Worm (Caenorhabditis elegans) whole organism, early embryonic: Measurements from ENCODE around the gene C08E3.15.
"Not testable (repeated sequence)": the region's sequence is repeated elsewhere in the genome, so short reads cannot be mapped to it uniquely, and the experiment has no call there.

Source experiments
- B0310.2 ChIP-seq: sonication (generic microtip); optimal IDR thresholded peaks from 2 replicates; lab custom pipeline; 2016; ENCODE audit warnings: mild to moderate bottlenecking, missing genetic modification characterization, missing compliant biosample characterization
- F13C5.2 ChIP-seq: sonication (generic microtip); optimal IDR thresholded peaks from 2 replicates; lab custom pipeline; 2017; ENCODE audit warnings: mild to moderate bottlenecking, missing genetic modification characterization, inconsistent platforms, missing compliant biosample characterization
- aly-1 ChIP-seq: sonication (generic microtip); optimal IDR thresholded peaks from 2 replicates; lab custom pipeline; 2016; ENCODE audit warnings: missing genetic modification characterization, missing compliant biosample characterization
- ama-1 ChIP-seq: fragments of 150-350 bp; optimal IDR thresholded peaks from 2 replicates; lab custom pipeline; 2014
- ceh-13 ChIP-seq: fragments of 200-800 bp; sonication (Bioruptor generic); optimal IDR thresholded peaks from 2 replicates; lab custom pipeline; 2018; ENCODE audit warnings: mild to moderate bottlenecking, missing genetic modification characterization, missing compliant biosample characterization
- ceh-36 ChIP-seq: sonication (generic microtip); optimal IDR thresholded peaks from 2 replicates; lab custom pipeline; 2016; ENCODE audit warnings: missing genetic modification characterization, inconsistent platforms, missing compliant biosample characterization
- ets-7 ChIP-seq: sonication (generic microtip); optimal IDR thresholded peaks from 2 replicates; lab custom pipeline; 2016; ENCODE audit warnings: missing genotype, missing genetic modification characterization, missing compliant biosample characterization
- flt-1 ChIP-seq: fragments of 200-800 bp; sonication (Bioruptor generic); IDR thresholded peaks from 2 replicates; pipeline ENCODE4 v1.3.6; 2022; ENCODE audit warnings: missing genetic modification characterization, missing compliant biosample characterization
- hmbx-1 ChIP-seq: sonication (generic microtip); optimal IDR thresholded peaks from 2 replicates; lab custom pipeline; 2016; ENCODE audit warnings: mild to moderate bottlenecking, missing genetic modification characterization, missing compliant biosample characterization
- hmg-4 ChIP-seq: fragments of 200-800 bp; sonication (Bioruptor generic); optimal IDR thresholded peaks from 2 replicates; lab custom pipeline; 2018; ENCODE audit warnings: mild to moderate bottlenecking, missing genetic modification characterization, missing compliant biosample characterization
- hnd-1 ChIP-seq: sonication (generic microtip); optimal IDR thresholded peaks from 2 replicates; lab custom pipeline; 2016; ENCODE audit warnings: missing genetic modification characterization, missing compliant biosample characterization
- pes-1 ChIP-seq: fragments of 200-800 bp; sonication (Bioruptor generic); IDR thresholded peaks from 2 replicates; pipeline ENCODE4 v1.3.6; 2022; ENCODE audit warnings: missing genetic modification reagents, missing genetic modification characterization, missing compliant biosample characterization
- scrt-1 ChIP-seq: fragments of 200-800 bp; sonication (Bioruptor generic); IDR thresholded peaks from 2 replicates; pipeline ENCODE4 v1.3.6; 2022; ENCODE audit warnings: missing genetic modification characterization, missing compliant biosample characterization
- sea-1 ChIP-seq: fragments of 200-800 bp; sonication (Bioruptor generic); conservative IDR thresholded peaks from 2 replicates; pipeline ENCODE4 v1.3.6; 2022; ENCODE audit warnings: missing genetic modification characterization, missing compliant biosample characterization
- tbx-11 ChIP-seq: fragments of 200-800 bp; sonication (Bioruptor generic); IDR thresholded peaks from 2 replicates; pipeline ENCODE4 v1.3.6; 2022; ENCODE audit warnings: missing genetic modification characterization, missing compliant biosample characterization
- tbx-37 ChIP-seq: fragments of 200-800 bp; sonication (Bioruptor generic); conservative IDR thresholded peaks from 2 replicates; pipeline ENCODE4 v1.3.6; 2022; ENCODE audit warnings: missing genetic modification reagents, missing genetic modification characterization, missing compliant biosample characterization
- tra-4 ChIP-seq: sonication (generic microtip); optimal IDR thresholded peaks from 2 replicates; lab custom pipeline; 2017; ENCODE audit warnings: missing genetic modification characterization, missing compliant biosample characterization

C08E3.15 gene

ce11 chrII:1627783-1628182 lies at the start of gene C08E3.15:
C08E3.15 (minus strand) TSS chrII:1627883.
- TF ChIP-seq F13C5.2; scrt-1 (GFP tag; lab: Robert Waterston, UW); ceh-13: not testable (repeated sequence)

ce11 chrII:1676088-1676487 lies 48.4 kb upstream of the C08E3.15 start, which contains the start of gene fbxb-17:
fbxb-17 (plus strand) TSS chrII:1676388.
- TF ChIP-seq F13C5.2 (no peak), tra-4 (no peak), aly-1 (tag; lab: Kevin White, UChicago) (no peak), ets-7 (tag; lab: Kevin White, UChicago) (no peak), hmg-4 (GFP tag; lab: Kevin White, UChicago) (no peak), tbx-11 (GFP tag; lab: Robert Waterston, UW) (no peak), hnd-1 (no peak), sea-1 (GFP tag; lab: Robert Waterston, UW) (no peak)

ce11 chrII:1672673-1673072 lies 45.0 kb upstream of the C08E3.15 start:
- no peak for TF ChIP-seq hmg-4 (GFP tag; lab: Kevin White, UChicago)
- TF ChIP-seq sea-1 (GFP tag; lab: Robert Waterston, UW): no peak
- no peak for TF ChIP-seq scrt-1 (GFP tag; lab: Robert Waterston, UW)
- TF ChIP-seq B0310.2 (tag; lab: Kevin White, UChicago): no peak
- no peak for TF ChIP-seq F13C5.2
- TF ChIP-seq ceh-13: no peak
- TF ChIP-seq ets-7 (tag; lab: Kevin White, UChicago): no peak
- no peak for TF ChIP-seq aly-1 (tag; lab: Kevin White, UChicago)
- TF ChIP-seq pes-1: no peak
- no peak for TF ChIP-seq tra-4
- TF ChIP-seq tbx-37 (GFP tag; lab: Robert Waterston, UW): no peak
- TF ChIP-seq ceh-36 (tag; lab: Kevin White, UChicago): no peak
- TF ChIP-seq ama-1: no peak
- TF ChIP-seq tbx-11 (GFP tag; lab: Robert Waterston, UW): no peak

- TF ChIP-seq ceh-36 (tag; lab: Kevin White, UChicago) (no peak), B0310.2 (tag; lab: Kevin White, UChicago) (no peak), hmbx-1 (tag; lab: Kevin White, UChicago) (no peak), tbx-37 (GFP tag; lab: Robert Waterston, UW) (no peak), tbx-11 (GFP tag; lab: Robert Waterston, UW) (no peak), scrt-1 (GFP tag; lab: Robert Waterston, UW) (no peak), tra-4 (no peak), ceh-13 (no peak), hnd-1 (no peak), sea-1 (GFP tag; lab: Robert Waterston, UW) (no peak), ets-7 (tag; lab: Kevin White, UChicago) (no peak)
Observed at ce11 chrII:1670985-1671384, 43.3 kb upstream of the C08E3.15 start.

ce11 chrII:1670260-1670879 lies 42.7 kb upstream of the C08E3.15 start, which contains the start of gene nhx-6:
nhx-6 (plus strand) TSS chrII:1670829.
- TF ChIP-seq ama-1: no peak
- no peak for TF ChIP-seq F13C5.2
- TF ChIP-seq tbx-37 (GFP tag; lab: Robert Waterston, UW): no peak
- TF ChIP-seq ets-7 (tag; lab: Kevin White, UChicago): no peak
- TF ChIP-seq tra-4: no peak
- no peak for TF ChIP-seq pes-1
- TF ChIP-seq tbx-11 (GFP tag; lab: Robert Waterston, UW): no peak
- TF ChIP-seq B0310.2 (tag; lab: Kevin White, UChicago): no peak
- no peak for TF ChIP-seq ceh-13
- TF ChIP-seq flt-1 (GFP tag; lab: Robert Waterston, UW): no peak
- no peak for TF ChIP-seq hmg-4 (GFP tag; lab: Kevin White, UChicago)
- no peak for TF ChIP-seq ceh-36 (tag; lab: Kevin White, UChicago)
- TF ChIP-seq sea-1 (GFP tag; lab: Robert Waterston, UW): no peak
- no peak for TF ChIP-seq hnd-1
- no peak for TF ChIP-seq aly-1 (tag; lab: Kevin White, UChicago)
- TF ChIP-seq hmbx-1 (tag; lab: Kevin White, UChicago): no peak
- TF ChIP-seq scrt-1 (GFP tag; lab: Robert Waterston, UW): no peak

- TF ChIP-seq tbx-11 (GFP tag; lab: Robert Waterston, UW) (no peak), ceh-13 (no peak), hnd-1 (no peak), hmg-4 (GFP tag; lab: Kevin White, UChicago) (no peak), tra-4 (no peak), ceh-36 (tag; lab: Kevin White, UChicago) (no peak), B0310.2 (tag; lab: Kevin White, UChicago) (no peak), flt-1 (GFP tag; lab: Robert Waterston, UW) (no peak), aly-1 (tag; lab: Kevin White, UChicago) (no peak), tbx-37 (GFP tag; lab: Robert Waterston, UW) (no peak), hmbx-1 (tag; lab: Kevin White, UChicago) (no peak), ama-1 (no peak)
Observed at ce11 chrII:1668913-1669312, 41.2 kb upstream of the C08E3.15 start, which contains the start of gene srw-97. srw-97 (minus strand) TSS chrII:1669013.

- no peak for TF ChIP-seq tbx-37 (GFP tag; lab: Robert Waterston, UW)
- no peak for TF ChIP-seq ets-7 (tag; lab: Kevin White, UChicago)
- TF ChIP-seq pes-1: no peak
- no peak for TF ChIP-seq tbx-11 (GFP tag; lab: Robert Waterston, UW)
- no peak for TF ChIP-seq ceh-13
- TF ChIP-seq hmg-4 (GFP tag; lab: Kevin White, UChicago): no peak
- TF ChIP-seq hnd-1: no peak
- no peak for TF ChIP-seq sea-1 (GFP tag; lab: Robert Waterston, UW)
- TF ChIP-seq tra-4: no peak
- TF ChIP-seq ceh-36 (tag; lab: Kevin White, UChicago): no peak
- TF ChIP-seq aly-1 (tag; lab: Kevin White, UChicago): no peak
- TF ChIP-seq flt-1 (GFP tag; lab: Robert Waterston, UW): no peak
- TF ChIP-seq scrt-1 (GFP tag; lab: Robert Waterston, UW): no peak
Observed at ce11 chrII:1666025-1666424, 38.3 kb upstream of the C08E3.15 start, which contains the start of gene srlf-29. srlf-29 (plus strand) TSS chrII:1666325.
